Fruit fly (Drosophila melanogaster): ENCODE data around the gene CG5890.
A peak's percentile ranks its signal among the peaks of the same experiment; 100 is the strongest.

DNA sequence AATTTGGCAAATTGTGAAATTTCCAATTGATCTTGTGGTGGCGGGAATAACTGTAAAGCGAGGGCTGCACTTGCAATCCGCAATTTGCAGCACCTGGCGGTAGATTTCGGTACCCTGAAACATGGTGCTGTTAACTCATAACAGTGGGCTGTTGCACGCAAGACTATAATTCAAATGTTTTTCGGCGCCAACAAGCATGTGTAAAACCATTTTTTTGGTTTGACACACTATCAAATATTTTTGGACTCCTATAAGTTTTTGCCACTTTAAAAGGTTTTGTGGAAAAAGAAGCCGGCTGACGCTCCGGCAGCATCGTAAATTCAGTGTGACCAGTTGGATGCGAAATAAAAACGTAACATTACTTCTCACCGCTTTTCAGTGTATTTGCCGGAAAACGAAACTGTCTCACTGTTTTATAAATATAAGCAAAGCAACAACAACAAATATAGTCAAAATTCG, 4.7 kb upstream of the CG5890 start, which contains the start of the genes CG14545 and CG5886:
- no peak for TF ChIP-seq CG8478 (optimal IDR thresholded peaks at IDR 0.05)
- peak; percentile 91 to 96 for TF ChIP-seq CTCF (optimal IDR thresholded peaks at IDR 0.05)

Measured in S2 (cell line).